Fruit fly (Drosophila melanogaster) whole organism, wandering third instar larva: ENCODE results near the gene Mitf.

Source experiments
- GATAd ChIP-seq: sonication (Bioruptor generic); optimal IDR thresholded peaks from 2 replicates; lab custom pipeline; 2016; ENCODE audit warnings: missing biosample characterization, missing genetic modification characterization
- Hr78 ChIP-seq: fragments of >200 bp; optimal IDR thresholded peaks from 2 replicates; lab custom pipeline; 2017; ENCODE audit warnings: missing biosample characterization, missing genetic modification characterization
- OdsH ChIP-seq: fragments of 200-800 bp; sonication (Bioruptor generic); optimal IDR thresholded peaks from 2 replicates; lab custom pipeline; 2016; ENCODE audit warnings: missing biosample characterization, mild to moderate bottlenecking, missing genetic modification characterization
- Vsx2 ChIP-seq: fragments of 200-300, 225-300 bp; sonication (Bioruptor generic); optimal IDR thresholded peaks from 2 replicates; lab custom pipeline; 2018; ENCODE audit warnings: missing biosample characterization, missing genetic modification characterization; ENCODE audit not compliant: partially characterized antibody
- dl ChIP-seq, 2 experiments: fragments of 175-275, 200-275 bp in 1 of 2; fragments of 200-275 bp in 1 of 2; sonication (Bioruptor generic); optimal IDR thresholded peaks; lab custom pipeline; 2018; ENCODE audit warnings: mild to moderate bottlenecking in 2 of 2, missing biosample characterization in 2 of 2, missing genetic modification characterization in 2 of 2, moderate library complexity in 2 of 2; ENCODE audit not compliant: partially characterized antibody in 2 of 2, insufficient read depth in 1 of 2
- dsf ChIP-seq: sonication (Bioruptor generic); optimal IDR thresholded peaks from 2 replicates; lab custom pipeline; 2016; ENCODE audit warnings: missing biosample characterization, missing genetic modification characterization, borderline replicate concordance
- ey ChIP-seq: fragments of 200-800 bp; sonication (Bioruptor generic); optimal IDR thresholded peaks from 2 replicates; lab custom pipeline; 2016; ENCODE audit warnings: missing biosample characterization, missing genetic modification characterization
- foxo ChIP-seq, 2 experiments: fragments of 200-800 bp; sonication (Bioruptor generic); optimal IDR thresholded peaks; 2 replicates in 1 of 2; 3 replicates in 1 of 2; lab custom pipeline; 2016 to 2017; ENCODE audit warnings: missing biosample characterization in 2 of 2, missing genetic modification characterization in 2 of 2
- pan ChIP-seq: fragments of >200 bp; optimal IDR thresholded peaks from 2 replicates; lab custom pipeline; 2017
- psq ChIP-seq: fragments of 200-800 bp; sonication (Bioruptor generic); optimal IDR thresholded peaks from 3 replicates; lab custom pipeline; 2017; ENCODE audit warnings: missing biosample characterization, mild to moderate bottlenecking, missing genetic modification characterization, moderate library complexity
- usp ChIP-seq: fragments of >200 bp; optimal IDR thresholded peaks from 2 replicates; lab custom pipeline; 2017; ENCODE audit warnings: missing biosample characterization, missing genetic modification characterization
- woc ChIP-seq: sonication (Bioruptor generic); optimal IDR thresholded peaks from 2 replicates; lab custom pipeline; 2016; ENCODE audit warnings: missing biosample characterization, mild to moderate bottlenecking, missing genetic modification characterization

dm6 chr4:1231648-1232286 lies 33.1 kb downstream of the Mitf start:
- TF ChIP-seq GATAd (GFP tag; lab: Kevin White, UChicago) = no peak
- no peak for TF ChIP-seq Vsx2 (GFP tag; lab: Kevin White, UChicago)
- TF ChIP-seq ey (GFP tag; lab: Kevin White, UChicago) = no peak
- TF ChIP-seq woc = no peak
- no peak for TF ChIP-seq Hr78 (GFP tag; lab: Kevin White, UChicago)
- TF ChIP-seq usp = no peak
- TF ChIP-seq dsf (GFP tag; lab: Kevin White, UChicago) = no peak
- no peak for TF ChIP-seq dl (GFP tag; optimal IDR thresholded peaks at IDR 0.05; lab: Kevin White, UChicago; ENCODE audit: insufficient read depth in 1 of 2, partially characterized antibody in 2 of 2)
- no peak for TF ChIP-seq OdsH
- TF ChIP-seq pan (lab: Kevin White, UChicago) = no peak
- no peak for TF ChIP-seq foxo (GFP tag; optimal IDR thresholded peaks at IDR 0.05; lab: Kevin White, UChicago)
- TF ChIP-seq psq = no peak
